Fruit fly (Drosophila melanogaster): Measurements from ENCODE around the gene CG3982.

Gene CG3982

DNA sequence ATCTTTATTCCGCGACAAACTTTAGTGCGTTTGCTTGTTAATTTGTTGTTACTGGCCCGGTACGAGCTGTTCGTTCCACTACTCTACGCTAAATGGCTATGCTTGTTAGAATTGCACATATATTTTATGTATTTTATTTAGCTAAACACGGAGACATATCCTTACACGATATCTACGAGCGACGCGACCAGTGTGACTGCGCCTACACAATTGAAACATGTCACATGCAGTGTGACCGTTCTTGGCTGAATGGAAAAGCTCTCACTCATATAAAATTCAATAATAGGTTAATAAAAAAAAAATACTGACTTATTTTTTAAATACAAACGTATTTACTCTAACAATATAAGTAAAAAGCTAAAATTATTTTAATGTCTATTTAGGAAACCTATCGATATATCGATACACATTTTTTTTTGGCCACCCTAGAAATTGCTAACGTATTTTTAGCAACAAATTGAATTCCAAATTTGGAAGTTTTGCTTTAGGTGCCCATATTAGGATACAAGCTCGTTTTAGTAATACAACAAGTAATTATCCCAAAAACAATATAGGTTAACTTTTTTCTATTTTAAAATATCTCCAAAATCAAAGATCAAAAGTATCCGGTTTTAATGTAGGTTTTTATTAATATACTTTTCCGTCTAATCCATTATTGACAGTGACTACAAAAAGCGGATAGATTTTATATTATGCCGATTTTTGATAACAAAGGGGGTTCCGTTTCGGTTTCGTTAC is 18.0 kb downstream of the CG3982 start, which contains the start of gene CG4080 (continued):
- no peak for TF ChIP-seq emc (GFP tag; optimal IDR thresholded peaks at IDR 0.05)
- TF ChIP-seq MBD-R2 (GFP tag; IDR thresholded peaks at IDR 0.05) = peak; percentile 25
- TF ChIP-seq CG8359 (GFP tag; optimal IDR thresholded peaks at IDR 0.05; ENCODE audit: borderline replicate concordance) = no peak
- TF ChIP-seq tup (GFP tag; optimal IDR thresholded peaks at IDR 0.05) = no peak
- peak; percentile 67 for TF ChIP-seq CG15514 (GFP tag; optimal IDR thresholded peaks at IDR 0.05)
- peak; percentile 51 for TF ChIP-seq sd (tag; optimal IDR thresholded peaks at IDR 0.05)
- no peak for TF ChIP-seq lmd (GFP tag; IDR thresholded peaks at IDR 0.05)
- TF ChIP-seq Rfx (GFP tag; IDR thresholded peaks at IDR 0.05) = no peak
- TF ChIP-seq BEAF-32 (GFP tag; optimal IDR thresholded peaks at IDR 0.05) = peak; percentile 86
- peak; percentile 90 for TF ChIP-seq Scr (GFP tag; IDR thresholded peaks at IDR 0.05; ENCODE audit: partially characterized antibody)
- peak; percentile 61 for TF ChIP-seq trem (tag; optimal IDR thresholded peaks at IDR 0.05)
- TF ChIP-seq bab2 (GFP tag; optimal IDR thresholded peaks at IDR 0.05) = no peak
- TF ChIP-seq Fer2 (tag; optimal IDR thresholded peaks at IDR 0.05) = no peak
- TF ChIP-seq CG6683 (GFP tag; optimal IDR thresholded peaks at IDR 0.05) = no peak
- no peak for TF ChIP-seq cad (GFP tag; optimal IDR thresholded peaks at IDR 0.05)
- peak; percentile 55 for TF ChIP-seq lab (GFP tag; optimal IDR thresholded peaks at IDR 0.05)
- TF ChIP-seq Hr78 (GFP tag; optimal IDR thresholded peaks at IDR 0.05) = no peak
- peak; percentile 61 for TF ChIP-seq Ets97D (GFP tag; optimal IDR thresholded peaks at IDR 0.05)
- no peak for TF ChIP-seq CG4404 (GFP tag; IDR thresholded peaks at IDR 0.05)
- TF ChIP-seq Deaf1 (tag; optimal IDR thresholded peaks at IDR 0.05) = peak; percentile 49
- no peak for TF ChIP-seq ac (GFP tag; optimal IDR thresholded peaks at IDR 0.05)
- TF ChIP-seq CG12659 (GFP tag; optimal IDR thresholded peaks at IDR 0.05) = peak; percentile 78
- TF ChIP-seq dati (GFP tag; IDR thresholded peaks at IDR 0.05) = no peak
- no peak for TF ChIP-seq CG3281 (GFP tag; optimal IDR thresholded peaks at IDR 0.05)
- peak; percentile 34 for TF ChIP-seq Dp (GFP tag; optimal IDR thresholded peaks at IDR 0.05)
- TF ChIP-seq CG15269 (tag; optimal IDR thresholded peaks at IDR 0.05) = no peak
- peak; percentile 10 for TF ChIP-seq wek (GFP tag; optimal IDR thresholded peaks at IDR 0.05)
- TF ChIP-seq cato (GFP tag; optimal IDR thresholded peaks at IDR 0.05; ENCODE audit: borderline replicate concordance) = no peak
- no peak; the same call in 2 of the 3 replicates for TF ChIP-seq CG34422 (GFP tag; IDR thresholded peaks at IDR 0.05)
- peak; percentile 4 for TF ChIP-seq CG12104 (GFP tag; optimal IDR thresholded peaks at IDR 0.05)
- TF ChIP-seq grn (GFP tag; optimal IDR thresholded peaks at IDR 0.05) = peak; percentile 26
- TF ChIP-seq D19A (tag; optimal IDR thresholded peaks at IDR 0.05) = no peak
- TF ChIP-seq pzg (GFP tag; optimal IDR thresholded peaks at IDR 0.05) = peak; percentile 81
- no peak for TF ChIP-seq CG7357 (GFP tag; IDR thresholded peaks at IDR 0.05)
- TF ChIP-seq CG12769 (tag; optimal IDR thresholded peaks at IDR 0.05) = no peak
- TF ChIP-seq CG11247 (GFP tag; IDR thresholded peaks at IDR 0.05) = no peak
- peak; percentile 40 for TF ChIP-seq nerfin-1 (tag; optimal IDR thresholded peaks at IDR 0.05)
- TF ChIP-seq pan (optimal IDR thresholded peaks at IDR 0.05) = no peak
- TF ChIP-seq pan (GFP tag; optimal IDR thresholded peaks at IDR 0.05 in 1 of 2, IDR thresholded peaks at IDR 0.05 in 1 of 2) = peak in 1 of 2 experiments; percentile 7
- no peak for TF ChIP-seq ro (GFP tag; IDR thresholded peaks at IDR 0.05)
- TF ChIP-seq Oli (tag; optimal IDR thresholded peaks at IDR 0.05) = no peak
- peak; percentile 72 for TF ChIP-seq vvl (GFP tag; IDR thresholded peaks at IDR 0.05)
- no peak for TF ChIP-seq dm (GFP tag; optimal IDR thresholded peaks at IDR 0.05)
- peak; percentile 73 for TF ChIP-seq inv (GFP tag; IDR thresholded peaks at IDR 0.05; ENCODE audit: partially characterized antibody)
- no peak for TF ChIP-seq CG10431 (GFP tag; optimal IDR thresholded peaks at IDR 0.05)
- TF ChIP-seq Hr51 (GFP tag; optimal IDR thresholded peaks at IDR 0.05) = no peak
- no peak for TF ChIP-seq CG11695 (GFP tag; IDR thresholded peaks at IDR 0.05)
- TF ChIP-seq CG5245 (GFP tag; optimal IDR thresholded peaks at IDR 0.05) = no peak
- no peak for TF ChIP-seq CG4360 (GFP tag; IDR thresholded peaks at IDR 0.05)

All from whole organism, embryonic.